Fruit fly (Drosophila melanogaster) whole organism, wandering third instar larva: ENCODE measurements around the gene CG32536.

Experiments
- Abd-B ChIP-seq: fragments of >200 bp; optimal IDR thresholded peaks from 2 replicates; lab custom pipeline; 2017; ENCODE audit warnings: missing biosample characterization, missing genetic modification characterization
- CG32264 ChIP-seq: fragments of 200-800 bp; sonication (Bioruptor generic); optimal IDR thresholded peaks from 2 replicates; lab custom pipeline; 2016; ENCODE audit warnings: missing biosample characterization, missing genetic modification characterization
- CG9705 ChIP-seq: fragments of 200-800 bp; sonication (Bioruptor generic); optimal IDR thresholded peaks from 2 replicates; lab custom pipeline; 2018; ENCODE audit warnings: missing biosample characterization, mild to moderate bottlenecking, missing genetic modification characterization
- CrebA ChIP-seq: fragments of 200-800 bp; sonication (Bioruptor generic); optimal IDR thresholded peaks from 2 replicates; lab custom pipeline; 2016; ENCODE audit warnings: missing biosample characterization, mild to moderate bottlenecking, missing genetic modification characterization, borderline replicate concordance
- Dif ChIP-seq: fragments of 200-275, 200-300 bp; sonication (Bioruptor generic); optimal IDR thresholded peaks from 2 replicates; lab custom pipeline; 2018; ENCODE audit warnings: missing biosample characterization, missing genetic modification characterization; ENCODE audit not compliant: partially characterized antibody
- GATAd ChIP-seq: sonication (Bioruptor generic); optimal IDR thresholded peaks from 2 replicates; lab custom pipeline; 2016; ENCODE audit warnings: missing biosample characterization, missing genetic modification characterization
- HLH106 ChIP-seq: fragments of 200-800 bp; optimal IDR thresholded peaks from 3 replicates; lab custom pipeline; 2019; ENCODE audit warnings: missing biosample characterization, mild to moderate bottlenecking, missing genetic modification characterization, moderate library complexity
- Hnf4 ChIP-seq: fragments of 200-800 bp; sonication (Bioruptor generic); optimal IDR thresholded peaks from 2 replicates; lab custom pipeline; 2016; ENCODE audit warnings: missing biosample characterization, mild to moderate bottlenecking, missing genetic modification characterization
- Hr78 ChIP-seq: fragments of >200 bp; optimal IDR thresholded peaks from 2 replicates; lab custom pipeline; 2017; ENCODE audit warnings: missing biosample characterization, missing genetic modification characterization
- Hr83 ChIP-seq: fragments of 200-300 bp; sonication (Bioruptor generic); optimal IDR thresholded peaks from 2 replicates; lab custom pipeline; 2016; ENCODE audit warnings: missing biosample characterization, mild to moderate bottlenecking, missing genetic modification characterization, moderate library complexity; ENCODE audit not compliant: poor library complexity, severe bottlenecking
- Jra ChIP-seq: sonication (Bioruptor generic); optimal IDR thresholded peaks from 2 replicates; lab custom pipeline; 2016; ENCODE audit warnings: missing biosample characterization, missing genetic modification characterization
- Mio ChIP-seq: sonication (Bioruptor generic); optimal IDR thresholded peaks from 2 replicates; lab custom pipeline; 2016; ENCODE audit warnings: missing biosample characterization, missing genetic modification characterization
- Myc ChIP-seq: fragments of >200 bp; optimal IDR thresholded peaks from 2 replicates; lab custom pipeline; 2017
- N ChIP-seq: fragments of >200 bp; optimal IDR thresholded peaks from 2 replicates; lab custom pipeline; 2018; ENCODE audit warnings: missing biosample characterization, missing external identifiers, missing genetic modification characterization
- Rel ChIP-seq, 2 experiments: fragments of 200-800 bp; sonication (Bioruptor generic) in 1 of 2; optimal IDR thresholded peaks; 2 replicates in 1 of 2; 3 replicates in 1 of 2; lab custom pipeline; 2016 to 2019; ENCODE audit warnings: mild to moderate bottlenecking in 2 of 2, missing biosample characterization in 2 of 2, missing genetic modification characterization in 2 of 2, moderate library complexity in 1 of 2
- br ChIP-seq: fragments of 200-800 bp; sonication (Bioruptor generic); optimal IDR thresholded peaks from 2 replicates; lab custom pipeline; 2016; ENCODE audit warnings: missing biosample characterization, missing genetic modification characterization
- dl ChIP-seq, 2 experiments: fragments of 175-275, 200-275 bp in 1 of 2; fragments of 200-275 bp in 1 of 2; sonication (Bioruptor generic); optimal IDR thresholded peaks; lab custom pipeline; 2018; ENCODE audit warnings: mild to moderate bottlenecking in 2 of 2, missing biosample characterization in 2 of 2, missing genetic modification characterization in 2 of 2, moderate library complexity in 2 of 2; ENCODE audit not compliant: partially characterized antibody in 2 of 2, insufficient read depth in 1 of 2
- dsf ChIP-seq: sonication (Bioruptor generic); optimal IDR thresholded peaks from 2 replicates; lab custom pipeline; 2016; ENCODE audit warnings: missing biosample characterization, missing genetic modification characterization, borderline replicate concordance
- ey ChIP-seq: fragments of 200-800 bp; sonication (Bioruptor generic); optimal IDR thresholded peaks from 2 replicates; lab custom pipeline; 2016; ENCODE audit warnings: missing biosample characterization, missing genetic modification characterization
- foxo ChIP-seq, 2 experiments: fragments of 200-800 bp; sonication (Bioruptor generic); optimal IDR thresholded peaks; 2 replicates in 1 of 2; 3 replicates in 1 of 2; lab custom pipeline; 2016 to 2017; ENCODE audit warnings: missing biosample characterization in 2 of 2, missing genetic modification characterization in 2 of 2
- fru ChIP-seq: fragments of 200-800 bp; sonication (Bioruptor generic); optimal IDR thresholded peaks from 3 replicates; lab custom pipeline; 2016; ENCODE audit warnings: missing biosample characterization, mild to moderate bottlenecking, missing genetic modification characterization
- jim ChIP-seq: fragments of 175-275, 200-325 bp; sonication (Bioruptor generic); optimal IDR thresholded peaks from 2 replicates; lab custom pipeline; 2016; ENCODE audit warnings: missing biosample characterization, mild to moderate bottlenecking, missing genetic modification characterization
- lola ChIP-seq: fragments of >200 bp; optimal IDR thresholded peaks from 2 replicates; lab custom pipeline; 2017; ENCODE audit warnings: missing biosample characterization, missing genetic modification characterization
- pan ChIP-seq: fragments of >200 bp; optimal IDR thresholded peaks from 2 replicates; lab custom pipeline; 2017
- psq ChIP-seq: fragments of 200-800 bp; sonication (Bioruptor generic); optimal IDR thresholded peaks from 3 replicates; lab custom pipeline; 2017; ENCODE audit warnings: missing biosample characterization, mild to moderate bottlenecking, missing genetic modification characterization, moderate library complexity
- rgr ChIP-seq: fragments of 200-800 bp; sonication (Bioruptor generic); optimal IDR thresholded peaks from 3 replicates; lab custom pipeline; 2016; ENCODE audit warnings: missing biosample characterization, mild to moderate bottlenecking, missing genetic modification characterization
- sage ChIP-seq: fragments of 200-800 bp; sonication (Bioruptor generic); optimal IDR thresholded peaks from 2 replicates; lab custom pipeline; 2016; ENCODE audit warnings: missing biosample characterization, mild to moderate bottlenecking, missing genetic modification characterization
- tai ChIP-seq: sonication (Bioruptor generic); optimal IDR thresholded peaks from 2 replicates; lab custom pipeline; 2016; ENCODE audit warnings: missing biosample characterization, missing genetic modification characterization
- usp ChIP-seq: fragments of >200 bp; optimal IDR thresholded peaks from 2 replicates; lab custom pipeline; 2017; ENCODE audit warnings: missing biosample characterization, missing genetic modification characterization
- woc ChIP-seq: sonication (Bioruptor generic); optimal IDR thresholded peaks from 2 replicates; lab custom pipeline; 2016; ENCODE audit warnings: missing biosample characterization, mild to moderate bottlenecking, missing genetic modification characterization

CG32536 gene

dm6 chrX:19287784-19288183 lies 11.1 kb upstream of the CG32536 start:
- TF ChIP-seq tai (no peak), CG9705 (GFP tag; lab: Kevin White, UChicago) (no peak), Hr83 (GFP tag; lab: Kevin White, UChicago) (no peak), foxo (GFP tag; optimal IDR thresholded peaks at IDR 0.05; lab: Kevin White, UChicago) (no peak), GATAd (no peak), jim (no peak), ey (GFP tag; lab: Kevin White, UChicago) (no peak), N (GFP tag; lab: Kevin White, UChicago) (no peak), pan (lab: Kevin White, UChicago) (no peak), fru (GFP tag; lab: Kevin White, UChicago) (no peak)
- TF ChIP-seq, all 38 proteins: peak for 0

DNA sequence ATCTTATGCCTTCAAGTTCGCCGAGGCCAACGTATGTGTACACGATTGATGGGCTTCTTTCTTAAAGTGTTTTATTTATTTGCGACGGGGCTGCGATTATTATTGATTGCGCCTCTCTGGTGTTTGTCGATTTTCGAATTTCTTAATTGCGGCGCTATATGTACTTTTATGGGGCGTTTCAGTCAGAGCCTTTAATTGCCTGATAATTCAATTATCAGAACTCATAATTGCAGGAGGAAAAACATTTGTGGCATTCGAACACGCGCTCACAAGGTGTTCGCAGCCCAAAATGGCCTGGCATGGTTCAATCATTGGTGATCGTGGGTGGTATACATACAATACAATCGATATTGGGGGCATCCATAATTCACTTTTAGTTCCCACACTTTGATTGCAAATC lies 9.5 kb upstream of the CG32536 start:
- TF ChIP-seq dl (GFP tag; optimal IDR thresholded peaks at IDR 0.05; lab: Kevin White, UChicago; ENCODE audit: insufficient read depth in 1 of 2, partially characterized antibody in 2 of 2) (no peak), ey (GFP tag; lab: Kevin White, UChicago) (no peak), Rel (GFP tag; optimal IDR thresholded peaks at IDR 0.05; lab: Kevin White, UChicago) (no peak), Rel (tag; optimal IDR thresholded peaks at IDR 0.05; lab: Kevin White, UChicago) (peak; percentile 37)

DNA sequence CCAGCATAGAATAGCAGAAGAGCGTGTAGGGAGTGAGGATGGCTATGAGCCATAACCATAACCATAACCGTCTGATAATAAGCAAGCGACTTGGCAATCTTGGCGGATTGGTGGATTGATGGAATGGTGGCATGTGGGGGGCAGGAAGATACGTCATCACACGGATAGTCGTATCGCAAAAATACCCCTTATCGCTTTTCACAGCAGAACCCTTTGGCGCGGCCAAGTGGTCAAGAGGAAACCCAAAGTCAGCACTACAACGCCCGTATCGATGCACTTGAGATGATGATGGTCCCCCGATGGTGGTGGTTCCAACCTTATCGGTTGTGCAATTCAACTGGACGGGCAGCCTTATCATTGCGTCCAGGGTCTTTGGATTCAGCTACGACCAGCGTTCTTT lies 8.7 kb upstream of the CG32536 start:
- no peak for TF ChIP-seq Abd-B (GFP tag; lab: Kevin White, UChicago)
- TF ChIP-seq Rel (GFP tag; optimal IDR thresholded peaks at IDR 0.05; lab: Kevin White, UChicago), result no peak
- TF ChIP-seq Rel (tag; optimal IDR thresholded peaks at IDR 0.05; lab: Kevin White, UChicago), result peak; percentile 58
- TF ChIP-seq ey (GFP tag; lab: Kevin White, UChicago), result no peak

DNA sequence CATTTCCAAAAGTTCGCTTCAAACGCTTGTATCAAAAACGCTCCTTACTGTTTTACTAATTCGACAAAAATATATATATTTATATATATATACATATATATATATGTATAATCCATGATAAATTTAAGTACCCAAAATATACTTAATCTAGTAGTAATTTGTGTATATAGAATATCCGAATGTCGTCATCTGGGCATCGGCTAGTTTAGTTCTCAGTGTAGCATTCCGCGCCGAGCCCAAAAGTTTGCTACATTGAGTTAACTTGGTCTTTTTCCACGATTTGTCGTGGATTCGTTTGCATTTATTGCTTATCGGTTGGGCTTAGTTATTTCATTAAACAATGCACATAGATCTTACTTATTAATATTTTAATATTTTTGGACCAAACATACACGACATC lies 4.6 kb upstream of the CG32536 start:
- TF ChIP-seq jim (no peak), Hnf4 (GFP tag; lab: Kevin White, UChicago) (no peak), Myc (lab: Kevin White, UChicago) (peak; percentile 21), psq (GFP tag; lab: Kevin White, UChicago) (peak; percentile 18), Dif (no peak), HLH106 (tag; lab: Kevin White, UChicago) (peak; percentile 33), rgr (GFP tag; lab: Kevin White, UChicago) (peak; percentile 44)

dm6 chrX:19280685-19281084 lies 4.0 kb upstream of the CG32536 start:
- TF ChIP-seq Rel (GFP tag; optimal IDR thresholded peaks at IDR 0.05; lab: Kevin White, UChicago), result no peak
- no peak for TF ChIP-seq Rel (tag; optimal IDR thresholded peaks at IDR 0.05; lab: Kevin White, UChicago)
- TF ChIP-seq jim, result no peak
- no peak for TF ChIP-seq CG32264
- TF ChIP-seq Hnf4 (GFP tag; lab: Kevin White, UChicago), result no peak
- TF ChIP-seq usp (GFP tag; lab: Kevin White, UChicago), result no peak
- no peak for TF ChIP-seq dsf (GFP tag; lab: Kevin White, UChicago)
- TF ChIP-seq woc (GFP tag; lab: Kevin White, UChicago), result no peak

DNA sequence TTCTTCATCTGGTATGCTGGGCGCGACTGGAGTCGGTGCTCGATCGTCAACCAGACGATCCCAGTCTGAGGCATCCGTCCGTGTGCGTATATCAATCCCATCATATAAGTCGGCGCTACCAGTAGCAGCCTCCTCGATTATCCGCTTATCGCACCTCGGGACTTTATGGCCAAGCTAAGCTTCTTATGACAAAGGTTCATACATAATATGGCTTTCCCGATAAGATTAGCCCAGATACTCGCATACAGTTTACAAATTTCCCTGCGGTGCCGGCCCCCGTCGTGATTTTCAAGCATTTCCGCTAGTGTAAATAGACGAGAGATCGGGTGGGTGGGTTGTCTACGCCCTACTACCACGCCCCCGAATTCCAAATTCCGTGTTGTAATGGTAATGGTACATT lies 3.6 kb upstream of the CG32536 start, which contains the start of gene CG8028:
Gene CG8028, minus strand, starts transcription at position 101 of the 400 bp plus-strand sequence.
- TF ChIP-seq br (GFP tag; lab: Kevin White, UChicago), result no peak
- no peak for TF ChIP-seq foxo (GFP tag; optimal IDR thresholded peaks at IDR 0.05; lab: Kevin White, UChicago)
- TF ChIP-seq N (GFP tag; lab: Kevin White, UChicago), result no peak
- TF ChIP-seq CG9705 (GFP tag; lab: Kevin White, UChicago), result no peak
- no peak for TF ChIP-seq woc (GFP tag; lab: Kevin White, UChicago)
- no peak for TF ChIP-seq usp (GFP tag; lab: Kevin White, UChicago)
- TF ChIP-seq Mio (GFP tag; lab: Kevin White, UChicago), result no peak
- TF ChIP-seq jim, result no peak
- TF ChIP-seq CG32264, result no peak
- no peak for TF ChIP-seq lola
- TF ChIP-seq sage (GFP tag; lab: Kevin White, UChicago), result no peak
- no peak for TF ChIP-seq Rel (GFP tag; optimal IDR thresholded peaks at IDR 0.05; lab: Kevin White, UChicago)
- TF ChIP-seq Rel (tag; optimal IDR thresholded peaks at IDR 0.05; lab: Kevin White, UChicago), result no peak
- no peak for TF ChIP-seq tai
- no peak for TF ChIP-seq Abd-B (GFP tag; lab: Kevin White, UChicago)
- TF ChIP-seq Jra (GFP tag; lab: Kevin White, UChicago), result no peak
- TF ChIP-seq dsf (GFP tag; lab: Kevin White, UChicago), result no peak
- TF ChIP-seq CrebA, result no peak
- no peak for TF ChIP-seq ey (GFP tag; lab: Kevin White, UChicago)
- TF ChIP-seq Hr78 (GFP tag; lab: Kevin White, UChicago), result no peak
